Fruit fly (Drosophila melanogaster) whole organism: Measurements from ENCODE around the gene CG17982.

ENCODE experiments used
- CG8478 ChIP-seq: fragments of >200 bp; optimal IDR thresholded peaks from 2 replicates; lab custom pipeline; 2018; ENCODE audit warnings: inconsistent platforms
- Dll ChIP-seq: fragments of >200 bp; optimal IDR thresholded peaks from 2 replicates; lab custom pipeline; 2017
- EcR ChIP-seq, 2 experiments: fragments of >200 bp; optimal IDR thresholded peaks; 2 replicates each; lab custom pipeline; 2017; ENCODE audit warnings: missing biosample characterization in 2 of 2, missing genetic modification characterization in 2 of 2, missing genetic modification reagents in 2 of 2
- pan ChIP-seq: fragments of >200 bp; optimal IDR thresholded peaks from 2 replicates; lab custom pipeline; 2017
- psq ChIP-seq: fragments of >200 bp; optimal IDR thresholded peaks from 2 replicates; lab custom pipeline; 2017
- usp ChIP-seq: fragments of >200 bp; optimal IDR thresholded peaks from 2 replicates; lab custom pipeline; 2017; ENCODE audit warnings: missing biosample characterization, missing genetic modification characterization, mixed read lengths

The CG17982 gene

DNA sequence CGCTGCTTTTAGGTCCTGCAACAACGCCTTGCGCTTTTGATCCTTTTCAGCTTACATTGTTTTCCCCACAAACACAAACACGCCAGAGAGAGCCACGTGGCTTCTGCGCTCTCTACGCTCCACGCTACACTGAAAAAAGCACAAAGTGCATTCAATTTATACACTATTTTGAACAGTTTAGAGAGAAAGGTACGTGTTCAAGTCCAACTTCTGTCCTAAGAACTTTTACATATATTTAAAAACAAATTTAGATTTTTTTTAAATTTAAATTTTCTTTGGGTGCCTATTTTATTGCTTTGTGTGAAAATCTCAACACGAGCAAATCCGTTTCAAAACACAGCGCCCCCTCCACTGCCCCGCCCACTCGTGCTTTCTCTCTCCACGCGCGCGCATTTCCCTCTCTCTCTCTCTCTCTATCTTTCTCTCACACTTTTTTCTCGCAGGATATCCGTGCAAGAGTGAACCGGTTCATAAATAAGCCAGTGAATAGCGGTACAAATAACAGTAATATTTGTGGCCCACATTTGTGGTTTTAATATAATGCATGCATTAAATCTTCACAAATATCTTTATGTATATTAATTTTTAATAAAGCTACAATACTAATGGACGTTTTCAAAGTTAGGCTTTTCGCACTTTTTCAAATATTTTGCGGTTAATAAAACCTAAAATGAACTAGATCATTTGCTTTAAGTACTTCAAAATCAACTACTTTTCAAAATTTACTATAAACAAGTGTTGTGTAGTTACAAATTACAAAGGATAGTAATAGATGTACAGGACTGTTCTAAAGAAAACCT, 43.4 kb downstream of the CG17982 start:
- TF ChIP-seq CG8478 (lab: Kevin White, UChicago) (no peak), psq (lab: Kevin White, UChicago) (no peak), usp (GFP tag; lab: Kevin White, UChicago) (no peak), EcR (GFP tag; optimal IDR thresholded peaks at IDR 0.05; lab: Kevin White, UChicago) (no peak), Dll (lab: Kevin White, UChicago) (no peak), pan (lab: Kevin White, UChicago) (no peak)

DNA sequence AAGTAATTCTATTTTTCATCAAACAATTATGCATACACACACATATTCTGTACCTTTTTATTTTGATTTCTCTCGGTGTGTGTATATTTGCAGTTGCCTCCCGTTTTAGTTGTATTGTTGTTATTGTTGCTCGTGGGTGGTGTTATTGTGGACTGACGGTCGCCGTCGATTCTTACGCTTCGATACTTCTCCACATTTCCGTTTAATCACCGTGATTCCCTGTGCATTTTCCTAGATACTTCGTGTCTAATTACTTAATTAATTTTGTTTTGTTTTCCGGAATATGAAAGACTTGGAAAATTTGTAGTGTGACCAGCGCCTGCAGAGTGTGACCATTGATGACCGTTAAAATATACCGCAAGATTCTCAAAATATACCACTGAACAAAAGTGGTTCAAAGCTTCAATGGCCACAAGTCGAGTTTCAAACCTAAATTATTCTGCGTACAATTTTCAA, 49.9 kb downstream of the CG17982 start, which contains the start of gene UbcE2H:
UbcE2H (minus strand) TSS at position 343 of the 456 bp plus-strand sequence.
- TF ChIP-seq psq (lab: Kevin White, UChicago), result no peak
- TF ChIP-seq pan (lab: Kevin White, UChicago), result no peak
- no peak for TF ChIP-seq Dll (lab: Kevin White, UChicago)
- no peak for TF ChIP-seq CG8478 (lab: Kevin White, UChicago)
- TF ChIP-seq EcR (GFP tag; optimal IDR thresholded peaks at IDR 0.05; lab: Kevin White, UChicago), result no peak

DNA sequence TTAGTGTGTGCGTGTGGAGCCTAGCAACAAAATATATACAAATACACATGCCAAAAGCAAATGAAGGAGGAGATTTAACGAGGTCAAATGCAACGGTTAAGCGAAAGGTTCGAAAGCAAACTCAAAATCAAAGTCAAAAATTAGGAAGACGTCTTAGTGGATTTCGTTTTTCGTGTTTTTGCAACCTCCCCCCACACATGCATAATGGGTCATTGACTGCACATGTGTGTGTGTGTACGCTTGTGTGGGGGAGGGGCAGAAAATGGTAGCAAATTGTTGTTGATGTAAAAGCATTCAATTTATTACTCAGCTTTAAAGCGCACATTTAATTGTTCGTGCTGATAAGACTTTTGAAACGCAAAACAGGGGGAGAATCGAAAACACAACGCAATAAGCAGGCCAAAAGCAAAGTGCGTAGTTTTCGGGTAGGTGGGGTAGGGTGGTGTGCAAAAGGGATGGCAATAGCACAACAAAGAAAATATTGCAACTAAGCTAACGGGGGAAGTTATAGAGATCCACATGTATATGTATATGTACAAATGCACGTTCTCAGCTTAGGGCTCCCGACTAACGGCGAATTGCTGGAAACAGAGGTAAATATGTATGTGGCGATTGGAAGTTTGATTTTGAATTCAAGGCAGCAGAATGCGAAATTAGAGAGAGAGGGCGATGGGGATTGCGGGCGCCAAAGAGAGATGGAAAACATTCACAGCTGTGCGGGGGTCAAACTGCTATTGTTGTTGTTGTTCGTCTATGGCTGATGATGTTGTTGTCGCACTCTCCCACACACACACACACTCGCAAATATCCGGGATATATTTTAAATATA, 50.5 kb downstream of the CG17982 start:
- TF ChIP-seq psq (lab: Kevin White, UChicago) (no peak), EcR (GFP tag; optimal IDR thresholded peaks at IDR 0.05; lab: Kevin White, UChicago) (peak; percentile 81 to 84), Dll (lab: Kevin White, UChicago) (no peak), pan (lab: Kevin White, UChicago) (no peak), CG8478 (lab: Kevin White, UChicago) (no peak), usp (GFP tag; lab: Kevin White, UChicago) (no peak)
